Fruit fly (Drosophila melanogaster) whole organism, embryonic: ENCODE data around the gene CG11279.
A peak's percentile ranks its signal among the peaks of the same experiment; 100 is the strongest.

Experiments
- Antp ChIP-seq: fragments of 200-800 bp; sonication (Bioruptor generic); optimal IDR thresholded peaks from 3 replicates; lab custom pipeline; 2016; ENCODE audit warnings: missing biosample characterization, missing genetic modification characterization
- Awh ChIP-seq: fragments of 200-800 bp; sonication (Bioruptor generic); IDR thresholded peaks from 2 replicates; pipeline ENCODE4, ENCODE4 v1.3.6; 2022; ENCODE audit warnings: missing biosample characterization, missing genetic modification characterization
- CG10267 ChIP-seq: fragments of 200-800 bp; sonication (Bioruptor generic); optimal IDR thresholded peaks from 2 replicates; lab custom pipeline; 2018; ENCODE audit warnings: missing biosample characterization, mild to moderate bottlenecking, missing genetic modification characterization, moderate library complexity
- CG10462 ChIP-seq: fragments of 200-800 bp; sonication (Bioruptor generic); optimal IDR thresholded peaks from 2 replicates; lab custom pipeline; 2016; ENCODE audit warnings: missing biosample characterization, missing genetic modification characterization
- CG12299 ChIP-seq: fragments of 200-800 bp; sonication (Bioruptor generic); optimal IDR thresholded peaks from 2 replicates; lab custom pipeline; 2018; ENCODE audit warnings: missing biosample characterization, mild to moderate bottlenecking, missing genetic modification characterization
- CG13424 ChIP-seq: fragments of 200-800 bp; sonication (Bioruptor generic); optimal IDR thresholded peaks from 2 replicates; lab custom pipeline; 2019; ENCODE audit warnings: missing biosample characterization, mild to moderate bottlenecking, missing genetic modification characterization, moderate library complexity
- CG13624 ChIP-seq: fragments of 200-800 bp; sonication (Bioruptor generic); optimal IDR thresholded peaks from 2 replicates; lab custom pipeline; 2016; ENCODE audit warnings: missing biosample characterization, missing genetic modification characterization
- CG15011 ChIP-seq: fragments of 200-800 bp; sonication (Bioruptor generic); optimal IDR thresholded peaks from 3 replicates; lab custom pipeline; 2018; ENCODE audit warnings: missing biosample characterization, mild to moderate bottlenecking, missing genetic modification characterization
- CG1529 ChIP-seq: fragments of 200-800 bp; sonication (Bioruptor generic); optimal IDR thresholded peaks from 3 replicates; lab custom pipeline; 2018; ENCODE audit warnings: missing biosample characterization, missing genetic modification characterization
- CG16813 ChIP-seq: fragments of 200-800 bp; sonication (Bioruptor generic); IDR thresholded peaks from 3 replicates; pipeline ENCODE4 v1.3.6; 2022; ENCODE audit warnings: missing biosample characterization, missing genetic modification characterization; ENCODE audit not compliant: partially characterized antibody
- CG17361 ChIP-seq: fragments of 200-800 bp; sonication (Bioruptor generic); IDR thresholded peaks from 3 replicates; pipeline ENCODE4 v1.3.6; 2022; ENCODE audit warnings: missing biosample characterization, missing genetic modification characterization
- CG17612 ChIP-seq: fragments of 200-800 bp; sonication (Bioruptor generic); IDR thresholded peaks from 2 replicates; pipeline ENCODE4 v1.3.6; 2022; ENCODE audit warnings: missing biosample characterization, missing genetic modification characterization
- CG1792 ChIP-seq: fragments of 200-800 bp; sonication (Bioruptor generic); optimal IDR thresholded peaks from 2 replicates; lab custom pipeline; 2016; ENCODE audit warnings: missing biosample characterization, missing genetic modification characterization
- CG2678 ChIP-seq: fragments of 200-800 bp; sonication (Bioruptor generic); optimal IDR thresholded peaks from 3 replicates; lab custom pipeline; 2019; ENCODE audit warnings: missing biosample characterization, mild to moderate bottlenecking, missing genetic modification characterization, moderate library complexity
- CG3995 ChIP-seq: fragments of 200-800 bp; sonication (Bioruptor generic); optimal IDR thresholded peaks from 3 replicates; lab custom pipeline; 2016; ENCODE audit warnings: missing biosample characterization, missing genetic modification characterization
- CG6254 ChIP-seq: fragments of 200-800 bp; sonication (Bioruptor generic); optimal IDR thresholded peaks from 3 replicates; lab custom pipeline; 2017; ENCODE audit warnings: mild to moderate bottlenecking, missing biosample characterization, missing genetic modification reagents, missing genetic modification characterization
- CG8281 ChIP-seq: fragments of 200-800 bp; sonication (Bioruptor generic); optimal IDR thresholded peaks from 2 replicates; lab custom pipeline; 2018; ENCODE audit warnings: missing biosample characterization, mild to moderate bottlenecking, missing genetic modification characterization, moderate library complexity
- CG8290 ChIP-seq, 3 experiments: fragments of 200-800 bp; sonication (Bioruptor generic); optimal IDR thresholded peaks; 2 replicates each; lab custom pipeline; 2016 to 2019; ENCODE audit warnings: missing biosample characterization in 3 of 3, missing genetic modification characterization in 3 of 3, mild to moderate bottlenecking in 2 of 3, moderate library complexity in 1 of 3
- CG8388 ChIP-seq: fragments of 200-800 bp; sonication (Bioruptor generic); optimal IDR thresholded peaks from 2 replicates; lab custom pipeline; 2019; ENCODE audit warnings: missing biosample characterization, mild to moderate bottlenecking, missing genetic modification characterization, moderate library complexity
- CG9876 ChIP-seq: fragments of 200-800 bp; sonication (Bioruptor generic); optimal IDR thresholded peaks from 2 replicates; lab custom pipeline; 2016; ENCODE audit warnings: missing biosample characterization, missing genetic modification characterization
- CrebB ChIP-seq: fragments of 200-800 bp; sonication (Bioruptor generic); optimal IDR thresholded peaks from 3 replicates; lab custom pipeline; 2018; ENCODE audit warnings: missing biosample characterization, mild to moderate bottlenecking, missing genetic modification characterization
- H15 ChIP-seq: fragments of 200-800 bp; sonication (Bioruptor generic); IDR thresholded peaks from 3 replicates; pipeline ENCODE4 v1.3.6; 2022; ENCODE audit warnings: missing biosample characterization, missing genetic modification characterization
- HLH4C ChIP-seq: fragments of 200-800 bp; sonication (Bioruptor generic); IDR thresholded peaks from 3 replicates; pipeline ENCODE4 v1.3.6; 2022; ENCODE audit warnings: missing biosample characterization, missing genetic modification characterization; ENCODE audit not compliant: partially characterized antibody
- NC2α ChIP-seq: fragments of 200-800 bp; sonication (Bioruptor generic); optimal IDR thresholded peaks from 2 replicates; lab custom pipeline; 2016; ENCODE audit warnings: missing biosample characterization, missing genetic modification characterization
- Oaz ChIP-seq: fragments of 200-800 bp; sonication (Bioruptor generic); IDR thresholded peaks from 2 replicates; pipeline ENCODE4 v1.3.6; 2022; ENCODE audit warnings: missing biosample characterization, missing genetic modification characterization
- Oli ChIP-seq: fragments of 200-800 bp; sonication (Bioruptor generic); optimal IDR thresholded peaks from 2 replicates; lab custom pipeline; 2018; ENCODE audit warnings: missing biosample characterization, mild to moderate bottlenecking, missing genetic modification characterization, moderate library complexity
- Ravus ChIP-seq: fragments of 200-800 bp; sonication (Bioruptor generic); IDR thresholded peaks from 2 replicates; pipeline ENCODE4 v1.3.6; 2022; ENCODE audit warnings: missing biosample characterization, missing genetic modification characterization
- Scr ChIP-seq: fragments of 200-800 bp; sonication (Bioruptor generic); IDR thresholded peaks from 2 replicates; pipeline ENCODE4 v1.3.6; 2022; ENCODE audit warnings: missing biosample characterization, missing genetic modification characterization; ENCODE audit not compliant: partially characterized antibody
- Sox100B ChIP-seq: fragments of 200-800 bp; sonication (Bioruptor generic); optimal IDR thresholded peaks from 3 replicates; lab custom pipeline; 2018; ENCODE audit warnings: missing biosample characterization, mild to moderate bottlenecking, missing genetic modification characterization
- Sry-δ ChIP-seq: fragments of 200-800 bp; sonication (Bioruptor generic); optimal IDR thresholded peaks from 2 replicates; lab custom pipeline; 2016; ENCODE audit warnings: missing biosample characterization, missing genetic modification characterization
- Ssrp ChIP-seq: fragments of 200-800 bp; sonication (Bioruptor generic); optimal IDR thresholded peaks from 2 replicates; lab custom pipeline; 2018; ENCODE audit warnings: missing biosample characterization, mild to moderate bottlenecking, missing genetic modification characterization, moderate library complexity
- Xbp1 ChIP-seq: fragments of 200-800 bp; sonication (Bioruptor generic); optimal IDR thresholded peaks from 3 replicates; lab custom pipeline; 2016; ENCODE audit warnings: missing biosample characterization, mild to moderate bottlenecking, missing genetic modification characterization
- abd-A ChIP-seq: fragments of 200-800 bp; sonication (Bioruptor generic); optimal IDR thresholded peaks from 3 replicates; lab custom pipeline; 2019; ENCODE audit warnings: missing biosample characterization, mild to moderate bottlenecking, missing genetic modification characterization, moderate library complexity
- ap ChIP-seq: fragments of 200-800 bp; sonication (Bioruptor generic); IDR thresholded peaks from 2 replicates; pipeline ENCODE4 v1.3.6; 2022; ENCODE audit warnings: missing biosample characterization, missing genetic modification characterization
- bab2 ChIP-seq: fragments of 200-800 bp; sonication (Bioruptor generic); optimal IDR thresholded peaks from 2 replicates; lab custom pipeline; 2016; ENCODE audit warnings: missing biosample characterization, missing genetic modification characterization
- crp ChIP-seq, 2 experiments: fragments of 200-800 bp; sonication (Bioruptor generic); optimal IDR thresholded peaks; 2 replicates in 1 of 2; 3 replicates in 1 of 2; lab custom pipeline; 2017; ENCODE audit warnings: missing biosample characterization in 2 of 2, missing genetic modification characterization in 2 of 2, mild to moderate bottlenecking in 1 of 2, moderate library complexity in 1 of 2
- exex ChIP-seq: fragments of 200-800 bp; sonication (Bioruptor generic); optimal IDR thresholded peaks from 4 replicates; lab custom pipeline; 2018; ENCODE audit warnings: missing biosample characterization, mild to moderate bottlenecking, missing genetic modification characterization, moderate library complexity
- ken ChIP-seq: fragments of 200-800 bp; sonication (Bioruptor generic); IDR thresholded peaks from 3 replicates; pipeline ENCODE4 v1.3.6; 2022; ENCODE audit warnings: missing biosample characterization, missing genetic modification characterization
- lola ChIP-seq, 3 experiments: fragments of >200 bp in 2 of 3; fragments of 200-800 bp in 1 of 3; sonication (Bioruptor generic) in 1 of 3; optimal IDR thresholded peaks; 2 replicates each; lab custom pipeline; 2017 to 2019; ENCODE audit warnings: missing biosample characterization in 3 of 3, missing genetic modification characterization in 3 of 3, mild to moderate bottlenecking in 1 of 3, moderate library complexity in 1 of 3
- mld ChIP-seq: fragments of 200-800 bp; sonication (Bioruptor generic); IDR thresholded peaks from 3 replicates; pipeline ENCODE4 v1.3.6; 2022; ENCODE audit warnings: missing biosample characterization, missing genetic modification characterization; ENCODE audit not compliant: partially characterized antibody
- nmo ChIP-seq: fragments of 200-800 bp; sonication (Bioruptor generic); optimal IDR thresholded peaks from 2 replicates; lab custom pipeline; 2018; ENCODE audit warnings: missing biosample characterization, mild to moderate bottlenecking, missing genetic modification characterization, moderate library complexity
- prd ChIP-seq, 3 experiments: fragments of >200 bp in 2 of 3; fragments of 200-800 bp in 1 of 3; sonication (Bioruptor generic) in 1 of 3; optimal IDR thresholded peaks in 2 of 3; IDR thresholded peaks in 1 of 3; 2 replicates in 2 of 3; 3 replicates in 1 of 3; pipeline versions ENCODE4 v1.3.6 to Lab custom; 2017 to 2022; ENCODE audit warnings: missing biosample characterization in 1 of 3, missing genetic modification characterization in 1 of 3
- psq ChIP-seq: fragments of 200-800 bp; sonication (Bioruptor generic); optimal IDR thresholded peaks from 2 replicates; lab custom pipeline; 2017; ENCODE audit warnings: missing biosample characterization, missing genetic modification characterization
- sisA ChIP-seq: fragments of 200-800 bp; sonication (Bioruptor generic); IDR thresholded peaks from 2 replicates; pipeline ENCODE4 v1.3.6; 2022; ENCODE audit warnings: missing biosample characterization, missing genetic modification characterization
- so ChIP-seq: fragments of 200-800 bp; sonication (Bioruptor generic); IDR thresholded peaks from 3 replicates; pipeline ENCODE4 v1.3.6; 2022; ENCODE audit warnings: missing biosample characterization, missing genetic modification characterization
- sqz ChIP-seq: fragments of 200-800 bp; sonication (Bioruptor generic); optimal IDR thresholded peaks from 3 replicates; lab custom pipeline; 2018; ENCODE audit warnings: missing biosample characterization, mild to moderate bottlenecking, missing genetic modification characterization
- sr ChIP-seq: fragments of 200-800 bp; sonication (Bioruptor generic); IDR thresholded peaks from 3 replicates; pipeline ENCODE4 v1.3.6; 2022; ENCODE audit warnings: missing biosample characterization, missing genetic modification characterization
- ttk ChIP-seq: fragments of 200-800 bp; sonication (Bioruptor generic); IDR thresholded peaks from 2 replicates; pipeline ENCODE4 v2.1.2; 2022; ENCODE audit warnings: missing biosample characterization, missing genetic modification characterization
- twi ChIP-seq: fragments of 200-800 bp; optimal IDR thresholded peaks from 2 replicates; lab custom pipeline; 2019; ENCODE audit warnings: missing biosample characterization, mild to moderate bottlenecking, missing genetic modification characterization, moderate library complexity
- zfh1 ChIP-seq: fragments of 200-800 bp; sonication (Bioruptor generic); IDR thresholded peaks from 3 replicates; pipeline ENCODE4 v1.3.6; 2022; ENCODE audit warnings: missing biosample characterization, missing genetic modification characterization

CG11279 gene

dm6 chr3L:13007946-13008462 is 38.8 kb upstream of the CG11279 start (continued):
- TF ChIP-seq CG16813 (peak; percentile 67), CG13424 (tag; lab: Kevin White, UChicago) (no peak), Oaz (GFP tag; lab: Robert Waterston, UW) (no peak), CG12299 (no peak), CG13624 (GFP tag; lab: Kevin White, UChicago) (no peak), nmo (no peak), CG8290 (GFP tag; optimal IDR thresholded peaks at IDR 0.05; lab: Kevin White, UChicago) (peak; percentile 15), CG8290 (tag; optimal IDR thresholded peaks at IDR 0.05; lab: Kevin White, UChicago) (no peak), mld (no peak), Ravus (GFP tag; lab: Robert Waterston, UW) (no peak), NC2α (GFP tag; lab: Kevin White, UChicago) (no peak), ttk (GFP tag; lab: Robert Waterston, UW) (no peak), Sry-δ (peak; percentile 13), CG8281 (no peak), CG8388 (GFP tag; lab: Kevin White, UChicago) (no peak), Awh (GFP tag; lab: Robert Waterston, UW) (no peak), CG6254 (GFP tag; lab: Kevin White, UChicago) (no peak), bab2 (GFP tag; lab: Kevin White, UChicago) (no peak), so (no peak), H15 (GFP tag; lab: Robert Waterston, UW) (no peak), Antp (GFP tag; lab: Kevin White, UChicago) (no peak), CG2678 (no peak), prd (optimal IDR thresholded peaks at IDR 0.05; lab: Kevin White, UChicago) (no peak), prd (GFP tag; IDR thresholded peaks at IDR 0.05; lab: Robert Waterston, UW) (no peak), CG10267 (tag; lab: Kevin White, UChicago) (peak; percentile 35), CG17612 (GFP tag; lab: Robert Waterston, UW) (no peak), ken (no peak), crp (GFP tag; optimal IDR thresholded peaks at IDR 0.05; lab: Kevin White, UChicago) (peak in 1 of 2 experiments; percentile 81), CG15011 (GFP tag; lab: Kevin White, UChicago) (no peak), zfh1 (no peak), CG1529 (GFP tag; lab: Kevin White, UChicago) (no peak), Ssrp (tag; lab: Kevin White, UChicago) (no peak), Sox100B (GFP tag; lab: Kevin White, UChicago) (no peak), CG10462 (GFP tag; lab: Kevin White, UChicago) (no peak), twi (tag; lab: Kevin White, UChicago) (no peak), ap (GFP tag; lab: Robert Waterston, UW) (no peak), sqz (GFP tag; lab: Kevin White, UChicago) (no peak), sisA (GFP tag; lab: Robert Waterston, UW) (no peak), abd-A (tag; lab: Kevin White, UChicago) (no peak), Xbp1 (GFP tag; lab: Kevin White, UChicago) (no peak), CG1792 (GFP tag; lab: Kevin White, UChicago) (no peak), lola (GFP tag; optimal IDR thresholded peaks at IDR 0.05; lab: Kevin White, UChicago) (no peak), CrebB (tag; lab: Kevin White, UChicago) (no peak), exex (tag; lab: Kevin White, UChicago) (peak; percentile 35), CG9876 (no peak), CG3995 (GFP tag; lab: Kevin White, UChicago) (peak; percentile 69), CG17361 (GFP tag; lab: Robert Waterston, UW) (0 out of 3 replicates have a peak, but pooled peaks have one; percentile 16), Oli (tag; lab: Kevin White, UChicago) (no peak), sr (GFP tag; lab: Robert Waterston, UW) (no peak), psq (GFP tag; lab: Kevin White, UChicago) (no peak), HLH4C (peak; percentile 78), Scr (GFP tag; lab: Robert Waterston, UW) (peak; percentile 77)
